Worm (Caenorhabditis elegans): ENCODE data around the gene M163.7.

The M163.7 gene

DNA sequence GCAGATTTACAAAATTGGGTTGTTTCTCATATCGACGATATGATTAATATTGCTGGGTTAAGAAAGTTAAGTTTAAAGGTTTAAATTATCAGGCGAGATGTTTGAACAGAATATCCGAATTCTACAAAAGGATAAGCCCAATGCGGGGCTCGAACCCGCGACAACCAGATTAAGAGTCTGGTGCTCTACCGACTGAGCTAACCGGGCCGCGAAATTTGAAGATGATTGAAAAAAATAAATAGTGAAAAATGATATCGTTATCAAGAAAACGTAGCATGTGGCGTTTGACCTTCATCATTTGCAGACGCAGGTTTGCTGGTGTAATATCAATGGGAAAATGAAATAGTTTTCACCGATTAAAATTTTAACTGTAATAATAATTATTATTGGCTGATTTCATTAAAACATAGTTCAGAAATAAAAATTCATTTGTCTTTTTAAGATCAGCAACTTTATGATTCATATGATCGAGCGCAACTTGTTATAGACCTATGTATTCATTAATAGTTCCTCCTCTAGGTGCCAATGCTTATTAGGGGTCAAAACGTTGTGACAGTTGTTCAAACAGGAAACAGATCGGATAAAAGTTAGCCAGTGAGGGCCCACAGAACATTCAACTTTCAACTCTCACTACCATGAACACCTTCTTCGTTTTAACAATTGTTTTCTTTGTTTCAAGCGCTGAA lies 14.3 kb downstream of the M163.7 start, which contains the start of gene M163.11 (continued):
- TF ChIP-seq ceh-20 (GFP tag; IDR thresholded peaks at IDR 0.05), result peak; percentile 54; the same call in 1 of the 2 replicates

ce11 chrX:14480248-14480647 lies 15.6 kb downstream of the M163.7 start, which contains the start of gene gfi-3:
Gene gfi-3, plus strand, starts transcription at chrX:14480572.
- TF ChIP-seq fos-1 (tag; optimal IDR thresholded peaks at IDR 0.05) (no peak), mep-1 (tag; optimal IDR thresholded peaks at IDR 0.05) (peak; percentile 92), ces-1 (GFP tag; optimal IDR thresholded peaks at IDR 0.05) (no peak), hmg-1.1 (GFP tag; IDR thresholded peaks at IDR 0.05) (peak; percentile 76), hlh-30 (tag; optimal IDR thresholded peaks at IDR 0.05; ENCODE audit: insufficient read depth) (peak; percentile 73), nhr-237 (tag; optimal IDR thresholded peaks at IDR 0.05) (no peak), nhr-41 (GFP tag; IDR thresholded peaks at IDR 0.05) (no peak), set-16 (GFP tag; IDR thresholded peaks at IDR 0.05) (no peak; the same call in 1 of the 2 replicates), pha-4 (GFP tag; IDR thresholded peaks at IDR 0.05) (peak; percentile 78), pha-4 (tag; optimal IDR thresholded peaks at IDR 0.05) (no peak), rbr-2 (tag; optimal IDR thresholded peaks at IDR 0.05) (peak; percentile 85), duxl-1 (tag; optimal IDR thresholded peaks at IDR 0.05; ENCODE audit: poor library complexity) (peak; percentile 67), mxl-2 (GFP tag; conservative IDR thresholded peaks at IDR 0.05) (no peak), lin-29 (GFP tag; IDR thresholded peaks at IDR 0.05) (0 out of 2 replicates have a peak, but pooled peaks have one; percentile 19), mdl-1 (tag; optimal IDR thresholded peaks at IDR 0.05) (peak in 1 of 2 experiments; percentile 45), ceh-20 (GFP tag; IDR thresholded peaks at IDR 0.05) (peak; percentile 71; the same call in 1 of the 2 replicates), madf-9 (GFP tag; conservative IDR thresholded peaks at IDR 0.05) (no peak), sdz-12 (GFP tag; optimal IDR thresholded peaks at IDR 0.05) (no peak), lin-39 (tag; optimal IDR thresholded peaks at IDR 0.05) (no peak), snpc-4 (tag; optimal IDR thresholded peaks at IDR 0.05) (peak; percentile 55), F37D6.2 (tag; optimal IDR thresholded peaks at IDR 0.05) (peak; percentile 53), Y105C5A.15 (GFP tag; IDR thresholded peaks at IDR 0.05) (no peak), D1046.2 (GFP tag; IDR thresholded peaks at IDR 0.05) (no peak), ctbp-1 (GFP tag; IDR thresholded peaks at IDR 0.05) (peak; percentile 72), ztf-11 (tag; optimal IDR thresholded peaks at IDR 0.05) (no peak), T26A8.4 (GFP tag; IDR thresholded peaks at IDR 0.05) (peak; percentile 77), ama-1 (optimal IDR thresholded peaks at IDR 0.05) (no peak), daf-19 (GFP tag; conservative IDR thresholded peaks at IDR 0.05) (no peak), Y75B8A.6 (GFP tag; IDR thresholded peaks at IDR 0.05) (no peak), ZK337.2 (GFP tag; IDR thresholded peaks at IDR 0.05) (no peak), lin-38 (GFP tag; IDR thresholded peaks at IDR 0.05) (no peak), unc-130 (GFP tag; optimal IDR thresholded peaks at IDR 0.05) (no peak), ceh-62 (tag; optimal IDR thresholded peaks at IDR 0.05) (no peak), ceh-44 (GFP tag; IDR thresholded peaks at IDR 0.05) (no peak), mes-2 (tag; optimal IDR thresholded peaks at IDR 0.05; ENCODE audit: poor library complexity, severe bottlenecking) (peak; percentile 89), lsy-2 (tag; optimal IDR thresholded peaks at IDR 0.05) (peak in 1 of 2 experiments; percentile 85), hlh-11 (tag; optimal IDR thresholded peaks at IDR 0.05) (peak; percentile 82), Y5F2A.4 (GFP tag; optimal IDR thresholded peaks at IDR 0.05) (no peak), pqm-1 (tag; optimal IDR thresholded peaks at IDR 0.05) (no peak), gei-8 (GFP tag; optimal IDR thresholded peaks at IDR 0.05) (no peak), tra-1 (GFP tag; IDR thresholded peaks at IDR 0.05) (peak; percentile 61; the same call in 1 of the 2 replicates), mxl-3 (GFP tag; optimal IDR thresholded peaks at IDR 0.05) (peak; percentile 64), ceh-82 (tag; optimal IDR thresholded peaks at IDR 0.05) (no peak), egl-43 (GFP tag; IDR thresholded peaks at IDR 0.05) (peak; percentile 64; the same call in 1 of the 2 replicates), nhr-28 (tag; optimal IDR thresholded peaks at IDR 0.05) (peak; percentile 67), F49E8.2 (tag; optimal IDR thresholded peaks at IDR 0.05; ENCODE audit: borderline replicate concordance) (no peak), nhr-77 (tag; optimal IDR thresholded peaks at IDR 0.05) (peak; percentile 30), lim-7 (GFP tag; IDR thresholded peaks at IDR 0.05) (no peak)

All from whole organism, L4 larva.